Fruit fly (Drosophila melanogaster) whole organism: Measurements from ENCODE around the gene Abcd3.

Experiments used
- Dll ChIP-seq: fragments of >200 bp; optimal IDR thresholded peaks from 2 replicates; lab custom pipeline; 2017
- pan ChIP-seq: fragments of >200 bp; optimal IDR thresholded peaks from 2 replicates; lab custom pipeline; 2017

DNA sequence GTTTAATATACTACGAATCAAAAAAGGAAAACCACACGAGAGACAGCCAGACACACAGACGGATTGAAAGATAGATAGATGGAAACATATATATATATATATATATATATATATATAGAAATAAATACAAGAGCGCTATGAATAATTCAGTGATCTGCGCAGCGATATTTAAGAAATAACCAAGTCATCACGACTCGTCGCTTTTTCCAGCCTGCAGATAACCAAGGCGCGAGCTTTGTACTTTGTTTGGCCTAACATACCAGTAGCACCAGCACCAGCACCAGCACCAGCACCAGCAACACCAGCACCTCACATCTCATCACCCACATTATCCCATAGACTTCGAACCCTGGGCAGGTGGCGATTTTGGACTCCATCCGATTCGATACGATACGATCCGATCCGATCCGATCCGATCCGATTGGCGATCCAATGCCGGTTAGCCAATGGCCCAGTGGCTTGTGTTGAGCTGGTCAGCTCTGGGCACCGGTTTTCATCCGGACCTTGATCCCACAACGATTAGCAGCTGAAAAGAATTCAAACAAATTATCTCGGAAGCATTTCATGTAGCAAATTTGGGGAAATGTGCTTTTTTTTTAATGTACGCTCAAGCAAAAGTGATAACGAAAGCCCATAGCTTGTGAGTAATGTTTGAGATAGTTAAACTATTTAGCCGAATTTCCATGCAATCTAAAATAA lies 4.3 kb downstream of the Abcd3 start:
- TF ChIP-seq Dll (lab: Kevin White, UChicago): no peak
- TF ChIP-seq pan (lab: Kevin White, UChicago): no peak
